Fruit fly (Drosophila melanogaster) Kc167 (cell line): ENCODE data around the gene Cyp4g15.

Experiments used
- Myc ChIP-seq: fragments of >200 bp; optimal IDR thresholded peaks from 2 replicates; lab custom pipeline; 2017; ENCODE audit warnings: missing external identifiers
- Sin3A ChIP-seq: fragments of >200 bp; optimal IDR thresholded peaks from 2 replicates; lab custom pipeline; 2018; ENCODE audit warnings: missing external identifiers
- h ChIP-seq: fragments of >200 bp; optimal IDR thresholded peaks from 3 replicates; lab custom pipeline; 2018; ENCODE audit warnings: missing external identifiers
- insv ChIP-seq: fragments of >200 bp; optimal IDR thresholded peaks from 3 replicates; lab custom pipeline; 2018; ENCODE audit warnings: missing external identifiers
- psq ChIP-seq: fragments of >200 bp; optimal IDR thresholded peaks from 2 replicates; lab custom pipeline; 2017; ENCODE audit warnings: missing external identifiers
- ttk ChIP-seq: sonication (Bioruptor generic); optimal IDR thresholded peaks from 2 replicates; lab custom pipeline; 2017; ENCODE audit warnings: missing external identifiers

Cyp4g15 gene

DNA sequence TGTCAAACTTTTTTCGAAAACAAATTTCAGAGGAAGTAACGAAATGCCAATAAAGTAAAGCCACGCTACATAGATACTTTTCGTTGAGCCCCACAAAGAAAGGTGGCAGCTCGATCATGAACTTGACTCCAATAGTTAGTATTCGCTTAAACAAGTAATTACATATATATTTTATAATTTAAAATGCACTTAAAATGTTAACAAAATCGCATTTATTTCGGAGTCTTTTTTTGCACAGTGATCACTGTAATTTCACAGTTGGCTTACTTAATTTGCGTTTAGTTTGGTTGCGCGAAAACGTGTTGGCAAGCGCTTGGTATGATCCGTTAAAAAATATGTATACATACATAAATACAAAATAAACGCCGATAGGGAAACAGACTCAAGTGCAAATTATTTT lies 25.2 kb upstream of the Cyp4g15 start:
- no peak for TF ChIP-seq Sin3A (lab: Kevin White, UChicago)
- no peak for TF ChIP-seq insv (lab: Kevin White, UChicago)
- no peak for TF ChIP-seq h (lab: Kevin White, UChicago)
- no peak for TF ChIP-seq Myc (lab: Kevin White, UChicago)
- no peak for TF ChIP-seq ttk (lab: Kevin White, UChicago)
- no peak for TF ChIP-seq psq (lab: Kevin White, UChicago)

DNA sequence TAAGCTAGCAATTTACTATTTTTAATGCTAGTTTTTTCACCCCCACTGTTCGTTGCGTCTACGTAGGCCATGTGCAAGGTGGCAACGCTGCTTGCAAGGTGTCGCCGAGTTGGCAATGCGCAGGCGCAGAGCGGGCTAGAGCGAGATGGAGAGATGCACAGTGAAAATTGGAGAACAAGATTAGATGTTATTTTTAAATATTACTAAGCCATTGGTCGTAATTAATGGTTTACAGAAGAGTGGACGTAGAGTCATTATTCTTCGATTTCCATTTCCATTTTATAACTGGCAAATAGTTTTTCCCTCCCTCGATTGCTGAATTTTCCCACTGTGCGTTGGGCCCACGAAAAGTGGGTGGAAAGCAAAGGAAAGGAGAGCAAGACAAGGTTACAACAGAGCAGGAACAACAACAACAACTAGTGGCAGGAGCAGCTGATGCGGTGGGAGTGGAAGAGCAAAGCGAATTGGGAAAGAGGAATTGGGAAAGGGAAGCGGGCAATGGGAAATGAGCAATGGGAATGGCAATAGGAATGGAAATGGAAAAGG lies 23.9 kb upstream of the Cyp4g15 start:
- TF ChIP-seq Sin3A (lab: Kevin White, UChicago) (no peak), ttk (lab: Kevin White, UChicago) (no peak), psq (lab: Kevin White, UChicago) (no peak), insv (lab: Kevin White, UChicago) (no peak), h (lab: Kevin White, UChicago) (no peak), Myc (lab: Kevin White, UChicago) (no peak)

DNA sequence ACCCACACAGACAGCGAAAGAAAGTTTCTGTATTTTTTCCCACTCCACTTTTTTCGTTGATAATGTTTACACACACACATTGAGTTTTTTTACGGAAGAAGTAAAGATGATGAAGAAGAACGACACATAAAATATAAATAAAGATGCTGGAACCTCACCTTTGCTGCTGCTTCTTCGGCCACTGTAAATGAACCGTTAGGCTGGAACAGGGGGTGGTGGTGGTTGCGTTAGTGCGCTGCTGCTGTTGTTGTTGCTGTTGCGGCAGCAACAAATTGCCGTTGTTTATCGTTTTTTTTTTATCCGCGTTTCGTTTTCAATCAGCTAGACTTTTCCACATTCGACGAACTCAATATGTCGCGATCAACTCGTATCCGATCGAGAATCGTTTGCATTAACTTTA lies 23.2 kb upstream of the Cyp4g15 start:
- TF ChIP-seq psq (lab: Kevin White, UChicago) (no peak), h (lab: Kevin White, UChicago) (no peak), Myc (lab: Kevin White, UChicago) (no peak), ttk (lab: Kevin White, UChicago) (no peak), insv (lab: Kevin White, UChicago) (no peak), Sin3A (lab: Kevin White, UChicago) (no peak)

DNA sequence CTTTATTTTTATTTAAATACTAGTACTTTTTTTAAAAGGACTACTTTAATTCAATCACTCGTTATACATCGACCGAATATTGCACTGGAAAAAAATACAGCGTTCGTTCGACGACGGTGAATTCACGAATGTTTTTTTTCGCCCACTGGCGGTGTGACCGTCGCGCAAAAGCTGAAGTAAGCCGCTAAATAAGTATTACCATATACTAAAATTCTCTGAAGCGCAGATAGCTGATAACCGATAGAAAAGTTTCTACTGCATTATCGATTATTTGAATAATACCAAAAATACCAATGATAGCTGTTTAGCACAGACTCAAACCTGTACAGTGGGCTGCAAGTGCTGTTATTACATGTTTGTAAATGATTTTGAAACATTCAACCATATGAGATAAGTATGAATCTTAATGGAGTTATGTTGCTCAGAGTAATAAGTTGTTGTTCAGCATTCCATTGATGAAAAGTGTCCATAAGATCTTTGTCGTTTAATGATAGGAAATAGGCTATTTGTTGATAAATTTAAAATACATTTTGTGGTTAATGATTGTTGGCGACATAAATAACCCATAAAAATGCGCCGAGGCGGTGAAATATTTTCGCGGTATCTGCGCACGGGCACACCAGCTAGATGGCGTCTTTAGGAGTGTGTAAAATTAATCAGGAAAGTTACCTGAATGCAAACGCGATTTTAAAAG lies 22.5 kb upstream of the Cyp4g15 start, which contains the start of the genes Evi5 and HP5:
Gene Evi5, minus strand, starts transcription at position 198 of the 694 bp plus-strand sequence.
Gene HP5, plus strand, starts transcription at position 598 of the 694 bp plus-strand sequence.
- no peak for TF ChIP-seq Sin3A (lab: Kevin White, UChicago)
- no peak for TF ChIP-seq h (lab: Kevin White, UChicago)
- TF ChIP-seq ttk (lab: Kevin White, UChicago): no peak
- TF ChIP-seq insv (lab: Kevin White, UChicago): no peak

DNA sequence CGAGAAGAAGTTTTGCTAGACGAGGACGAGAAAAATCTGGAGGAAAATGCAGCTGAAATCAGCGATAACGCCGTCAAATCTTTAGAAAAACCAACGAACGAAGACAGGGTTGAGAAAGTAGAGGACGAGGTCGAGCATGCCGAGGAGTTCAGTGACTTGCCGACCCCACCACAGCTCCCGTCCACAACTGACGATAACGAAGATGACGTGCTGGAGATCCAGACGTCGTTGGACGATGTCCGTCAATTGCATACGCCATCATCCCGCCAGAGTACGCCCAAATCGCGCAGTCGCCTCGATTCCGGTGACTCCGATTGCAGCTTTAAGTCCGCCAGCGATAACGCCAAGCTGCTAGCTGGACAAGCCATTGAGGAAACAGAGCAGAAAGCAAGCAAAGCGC lies 19.7 kb upstream of the Cyp4g15 start:
- TF ChIP-seq Sin3A (lab: Kevin White, UChicago) (no peak), insv (lab: Kevin White, UChicago) (no peak), ttk (lab: Kevin White, UChicago) (no peak), Myc (lab: Kevin White, UChicago) (no peak)

DNA sequence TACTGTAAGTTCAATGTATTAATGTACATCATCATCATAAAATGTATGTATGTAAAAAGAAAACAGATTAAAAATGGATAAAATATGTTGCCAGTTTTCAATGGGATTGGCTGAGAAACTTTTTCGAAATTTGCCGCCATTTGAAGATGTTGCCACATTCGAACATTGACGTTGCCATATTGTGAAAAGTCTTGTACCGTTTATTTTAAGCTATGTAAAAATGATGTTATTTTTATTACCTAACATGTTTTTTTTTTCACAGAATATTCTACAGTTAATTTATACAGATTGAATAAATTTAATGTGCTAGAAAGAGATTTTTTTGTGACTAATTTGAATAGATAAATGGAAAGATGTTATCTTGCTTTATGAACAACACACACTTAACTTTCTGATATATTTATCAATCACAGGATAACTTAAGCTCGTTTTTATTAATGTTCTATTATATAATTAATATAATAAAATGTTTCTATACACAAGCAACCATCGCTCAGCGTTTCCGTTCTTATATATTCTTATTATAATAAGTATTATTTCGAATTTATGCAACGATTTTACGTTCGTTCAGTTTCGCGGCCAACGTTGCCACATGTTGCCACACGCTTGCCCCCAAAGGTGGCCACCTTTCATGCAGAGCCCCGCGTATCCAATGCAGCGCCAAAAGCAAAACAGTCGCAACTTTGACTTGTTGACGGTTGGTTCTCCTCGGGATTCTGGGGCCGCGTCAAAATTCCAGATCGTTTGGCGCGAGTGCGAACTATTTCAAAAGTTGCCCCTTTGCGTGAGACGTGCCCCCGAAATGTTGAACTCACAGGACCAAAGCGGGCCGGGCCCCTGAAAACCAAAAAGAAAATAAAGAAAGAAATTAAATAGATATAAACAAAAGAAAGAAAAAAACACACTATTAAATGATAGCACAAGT lies 17.7 kb upstream of the Cyp4g15 start, which contains the start of gene CG43155:
Gene CG43155, plus strand, starts transcription at position 875 of the 925 bp plus-strand sequence.
- TF ChIP-seq psq (lab: Kevin White, UChicago) (no peak), insv (lab: Kevin White, UChicago) (no peak), h (lab: Kevin White, UChicago) (no peak), Myc (lab: Kevin White, UChicago) (no peak), Sin3A (lab: Kevin White, UChicago) (no peak), ttk (lab: Kevin White, UChicago) (no peak)

DNA sequence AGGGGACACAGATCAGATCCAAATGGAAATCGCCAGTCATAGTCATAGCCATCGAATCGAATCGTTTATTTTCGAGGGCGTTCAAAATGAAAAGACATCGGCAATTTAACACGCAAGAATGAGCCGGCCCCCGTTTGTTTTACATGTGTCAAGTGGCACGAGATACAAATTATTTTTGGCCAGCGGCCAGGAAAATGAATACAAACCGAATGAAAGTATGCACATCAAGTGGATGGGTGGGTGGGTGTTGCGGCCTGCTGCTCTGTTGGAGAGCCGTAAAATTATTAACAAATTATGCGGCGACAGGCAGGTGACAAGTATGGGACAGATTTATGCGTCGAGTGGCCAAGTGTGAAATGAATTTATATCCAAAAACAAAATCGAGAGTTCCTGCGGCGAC lies 12.8 kb upstream of the Cyp4g15 start:
- no peak for TF ChIP-seq ttk (lab: Kevin White, UChicago)
- TF ChIP-seq h (lab: Kevin White, UChicago): no peak
- TF ChIP-seq psq (lab: Kevin White, UChicago): no peak
- no peak for TF ChIP-seq Sin3A (lab: Kevin White, UChicago)
- TF ChIP-seq insv (lab: Kevin White, UChicago): no peak
- TF ChIP-seq Myc (lab: Kevin White, UChicago): no peak

DNA sequence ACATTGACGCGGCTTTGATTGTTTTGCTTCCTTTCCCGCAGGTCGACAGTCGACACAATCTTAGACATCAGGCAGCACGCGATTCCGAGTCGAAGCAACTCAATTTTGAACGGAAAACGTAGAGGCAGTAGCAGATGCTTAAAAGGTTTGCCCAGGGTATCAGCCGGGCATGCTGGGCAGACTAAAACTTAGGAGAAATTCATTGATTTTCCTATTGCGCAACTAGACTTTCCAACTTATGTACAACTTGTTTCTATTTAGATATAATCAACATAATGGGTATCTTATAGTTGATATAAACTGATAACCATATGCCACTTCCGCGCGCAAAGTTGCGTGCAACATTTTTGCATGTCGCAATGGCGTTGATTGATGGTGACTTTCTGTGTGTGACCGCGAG lies 10.1 kb upstream of the Cyp4g15 start:
- TF ChIP-seq Myc (lab: Kevin White, UChicago) (no peak), h (lab: Kevin White, UChicago) (no peak), insv (lab: Kevin White, UChicago) (no peak), psq (lab: Kevin White, UChicago) (no peak), Sin3A (lab: Kevin White, UChicago) (no peak), ttk (lab: Kevin White, UChicago) (no peak)

DNA sequence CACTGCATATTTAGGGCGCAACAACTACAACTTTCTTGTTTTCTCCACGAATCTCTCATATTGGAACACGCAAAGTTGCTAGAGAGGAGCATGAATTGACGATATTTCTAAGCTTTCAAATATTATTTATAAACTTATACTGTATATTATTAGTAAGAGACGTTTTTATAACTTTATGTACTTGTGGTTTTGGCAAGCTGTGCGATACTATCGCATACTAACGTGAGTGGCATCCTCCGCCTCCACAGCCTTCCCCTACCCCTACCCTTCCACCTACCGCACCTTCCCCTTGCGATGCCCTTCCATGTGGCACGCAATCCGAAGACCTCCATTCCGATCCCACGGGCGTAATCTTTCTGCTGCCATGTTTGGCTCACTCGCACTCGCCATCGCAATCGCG lies 8.6 kb upstream of the Cyp4g15 start:
- TF ChIP-seq h (lab: Kevin White, UChicago) (no peak), insv (lab: Kevin White, UChicago) (no peak), Sin3A (lab: Kevin White, UChicago) (no peak), Myc (lab: Kevin White, UChicago) (no peak), psq (lab: Kevin White, UChicago) (no peak), ttk (lab: Kevin White, UChicago) (no peak)

DNA sequence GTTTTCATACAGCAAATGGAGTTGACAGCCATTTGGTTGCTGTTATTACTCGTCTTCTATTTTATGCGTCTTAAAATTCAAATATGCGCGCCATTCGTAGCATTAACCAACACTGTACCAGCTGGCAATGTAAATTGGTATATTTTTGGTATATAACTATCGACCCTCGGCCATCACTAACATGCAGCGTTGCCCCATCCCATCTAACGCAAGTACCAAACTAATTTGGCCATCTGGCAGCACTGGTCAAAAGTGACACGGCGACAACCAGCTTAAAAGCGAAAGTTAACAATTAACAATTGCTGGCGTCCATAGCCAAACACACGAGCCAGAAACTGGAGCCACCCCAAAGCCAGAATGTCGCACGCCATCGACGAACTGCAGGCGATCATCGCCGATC lies 6.4 kb downstream of the Cyp4g15 start, which contains the start of gene Uba5:
Gene Uba5, plus strand, starts transcription at position 222 of the 400 bp plus-strand sequence.
- TF ChIP-seq psq (lab: Kevin White, UChicago) (no peak), insv (lab: Kevin White, UChicago) (no peak), Myc (lab: Kevin White, UChicago) (no peak), Sin3A (lab: Kevin White, UChicago) (no peak), h (lab: Kevin White, UChicago) (no peak), ttk (lab: Kevin White, UChicago) (no peak)
